Worm (Caenorhabditis elegans) whole organism, young adult: ENCODE measurements around the gene exc-1.

Source experiments
- B0019.2 ChIP-seq: fragments of 200-800 bp; sonication (Bioruptor generic); conservative IDR thresholded peaks from 2 replicates; pipeline ENCODE4 v1.3.6; 2022; ENCODE audit warnings: missing genetic modification reagents, missing genetic modification characterization, missing compliant biosample characterization
- F33H1.4 ChIP-seq: fragments of 200-800 bp; sonication (Bioruptor generic); IDR thresholded peaks from 2 replicates; pipeline ENCODE4 v1.3.6; 2022; ENCODE audit warnings: missing genetic modification reagents, missing genetic modification characterization, missing compliant biosample characterization
- F37B4.10 ChIP-seq: fragments of 200-800 bp; sonication (Bioruptor generic); IDR thresholded peaks from 2 replicates; pipeline ENCODE4 v1.3.6; 2022; ENCODE audit warnings: missing genetic modification characterization, missing compliant biosample characterization
- F52B5.7 ChIP-seq: sonication (generic microtip); optimal IDR thresholded peaks from 2 replicates; lab custom pipeline; 2016; ENCODE audit warnings: mild to moderate bottlenecking, missing genetic modification characterization, missing compliant biosample characterization
- F57C9.4 ChIP-seq: sonication (generic microtip); optimal IDR thresholded peaks from 2 replicates; lab custom pipeline; 2017; ENCODE audit warnings: mild to moderate bottlenecking, missing genetic modification characterization, missing compliant biosample characterization
- Y53G8AR.9 ChIP-seq: fragments of 200-800 bp; sonication (Bioruptor generic); conservative IDR thresholded peaks from 2 replicates; pipeline ENCODE4 v1.3.6; 2022; ENCODE audit warnings: missing genetic modification reagents, missing genetic modification characterization, missing compliant biosample characterization
- Y67H2A.10 ChIP-seq: fragments of 200-800 bp; sonication (Bioruptor generic); conservative IDR thresholded peaks from 2 replicates; pipeline ENCODE4 v1.3.6; 2022; ENCODE audit warnings: missing genetic modification reagents, missing genetic modification characterization, missing compliant biosample characterization
- ZK185.1 ChIP-seq: sonication (generic microtip); optimal IDR thresholded peaks from 2 replicates; lab custom pipeline; 2016; ENCODE audit warnings: mild to moderate bottlenecking, missing genetic modification characterization, missing compliant biosample characterization; ENCODE audit not compliant: poor library complexity, severe bottlenecking
- aptf-3 ChIP-seq: fragments of 200-800 bp; sonication (Bioruptor generic); IDR thresholded peaks from 2 replicates; pipeline ENCODE4 v1.3.6; 2022; ENCODE audit warnings: missing genetic modification characterization, missing compliant biosample characterization
- bed-1 ChIP-seq: fragments of 200-800 bp; sonication (Bioruptor generic); IDR thresholded peaks from 2 replicates; pipeline ENCODE4 v1.3.6; 2022; ENCODE audit warnings: missing genetic modification reagents, missing genetic modification characterization, missing compliant biosample characterization
- cebp-1 ChIP-seq, 2 experiments: fragments of 200-800 bp in 1 of 2; sonication (Bioruptor generic) in 1 of 2; sonication (generic microtip) in 1 of 2; IDR thresholded peaks in 1 of 2; optimal IDR thresholded peaks in 1 of 2; 2 replicates each; pipeline versions ENCODE4 v1.3.6 to Lab custom; 2017 to 2022; ENCODE audit warnings: missing compliant biosample characterization in 2 of 2, missing genetic modification characterization in 2 of 2, mild to moderate bottlenecking in 1 of 2, missing genetic modification reagents in 1 of 2, moderate library complexity in 1 of 2
- ceh-100 ChIP-seq: fragments of 200-800 bp; sonication (Bioruptor generic); IDR thresholded peaks from 2 replicates; pipeline ENCODE4 v1.3.6; 2022; ENCODE audit warnings: missing genetic modification reagents, missing genetic modification characterization, missing compliant biosample characterization
- ceh-27 ChIP-seq: fragments of 200-800 bp; sonication (Bioruptor generic); optimal IDR thresholded peaks from 2 replicates; lab custom pipeline; 2018; ENCODE audit warnings: mild to moderate bottlenecking, missing genetic modification characterization, moderate library complexity, missing compliant biosample characterization
- ceh-58 ChIP-seq: fragments of 200-800 bp; sonication (Bioruptor generic); IDR thresholded peaks from 2 replicates; pipeline ENCODE4 v1.3.6; 2022; ENCODE audit warnings: missing genetic modification characterization, missing compliant biosample characterization
- dox-1 ChIP-seq: fragments of 200-800 bp; sonication (Bioruptor generic); IDR thresholded peaks from 2 replicates; pipeline ENCODE4 v1.3.6; 2022; ENCODE audit warnings: missing genetic modification reagents, missing genetic modification characterization, missing compliant biosample characterization
- dpl-1 ChIP-seq: fragments of 150-350 bp; optimal IDR thresholded peaks from 2 replicates; lab custom pipeline; 2014; ENCODE audit warnings: missing biosample characterization, missing genetic modification reagents, missing genetic modification characterization
- egl-18 ChIP-seq: fragments of 200-800 bp; sonication (Bioruptor generic); IDR thresholded peaks from 2 replicates; pipeline ENCODE4 v1.3.6; 2022; ENCODE audit warnings: missing genetic modification reagents, missing genetic modification characterization, missing compliant biosample characterization
- egrh-3 ChIP-seq: fragments of 200-800 bp; sonication (Bioruptor generic); IDR thresholded peaks from 2 replicates; pipeline ENCODE4 v1.3.6; 2022; ENCODE audit warnings: missing genetic modification reagents, missing genetic modification characterization, missing compliant biosample characterization
- ekl-4 ChIP-seq: fragments of 200-800 bp; sonication (Bioruptor generic); IDR thresholded peaks from 2 replicates; pipeline ENCODE4 v1.3.6; 2022; ENCODE audit warnings: missing genetic modification reagents, missing genetic modification characterization, missing compliant biosample characterization
- lag-1 ChIP-seq: fragments of 200-800 bp; sonication (Bioruptor generic); IDR thresholded peaks from 2 replicates; pipeline ENCODE4 v1.3.6; 2022; ENCODE audit warnings: missing genetic modification reagents, missing genetic modification characterization, missing compliant biosample characterization
- lin-54 ChIP-seq: fragments of 200-800 bp; sonication (Bioruptor generic); optimal IDR thresholded peaks from 2 replicates; lab custom pipeline; 2018; ENCODE audit warnings: mild to moderate bottlenecking, missing genetic modification characterization, missing compliant biosample characterization
- lsl-1 ChIP-seq: fragments of 200-800 bp; sonication (Bioruptor generic); optimal IDR thresholded peaks from 2 replicates; lab custom pipeline; 2018; ENCODE audit warnings: mild to moderate bottlenecking, missing genetic modification characterization, moderate library complexity, missing compliant biosample characterization
- madf-10 ChIP-seq: sonication (generic microtip); optimal IDR thresholded peaks from 2 replicates; lab custom pipeline; 2016; ENCODE audit warnings: mild to moderate bottlenecking, missing genetic modification characterization, missing compliant biosample characterization
- madf-8 ChIP-seq: fragments of 200-800 bp; sonication (Bioruptor generic); conservative IDR thresholded peaks from 2 replicates; pipeline ENCODE4 v1.3.6; 2022; ENCODE audit warnings: missing genetic modification reagents, missing genetic modification characterization, missing compliant biosample characterization
- mcd-1 ChIP-seq: fragments of 200-800 bp; sonication (Bioruptor generic); IDR thresholded peaks from 2 replicates; pipeline ENCODE4 v1.3.6; 2022; ENCODE audit warnings: missing genetic modification reagents, missing genetic modification characterization, missing compliant biosample characterization
- nfya-1 ChIP-seq: sonication (generic microtip); optimal IDR thresholded peaks from 2 replicates; lab custom pipeline; 2017; ENCODE audit warnings: antibody characterized with exemption, missing compliant biosample characterization, missing genetic modification characterization, borderline replicate concordance; ENCODE audit not compliant: insufficient read depth
- nfyb-1 ChIP-seq: fragments of 200-800 bp; sonication (Bioruptor generic); IDR thresholded peaks from 2 replicates; pipeline ENCODE4 v1.3.6; 2022; ENCODE audit warnings: missing genetic modification reagents, missing genetic modification characterization, missing compliant biosample characterization
- nhr-80 ChIP-seq: sonication (generic microtip); optimal IDR thresholded peaks from 2 replicates; lab custom pipeline; 2016; ENCODE audit warnings: missing genetic modification characterization, missing compliant biosample characterization
- nhr-90 ChIP-seq: sonication (generic microtip); optimal IDR thresholded peaks from 2 replicates; lab custom pipeline; 2016; ENCODE audit warnings: missing genotype, mild to moderate bottlenecking, missing genetic modification characterization, missing compliant biosample characterization
- rec-8 ChIP-seq, 2 experiments: sonication (generic microtip); optimal IDR thresholded peaks; 2 replicates each; lab custom pipeline; 2016; ENCODE audit warnings: mild to moderate bottlenecking in 2 of 2, missing genetic modification characterization in 2 of 2, missing genetic modification reagents in 2 of 2, missing genotype in 2 of 2, missing biosample characterization in 1 of 2, missing compliant biosample characterization in 1 of 2, moderate library complexity in 1 of 2
- sdz-38 ChIP-seq: sonication (generic microtip); optimal IDR thresholded peaks from 2 replicates; lab custom pipeline; 2016; ENCODE audit warnings: missing genotype, missing genetic modification characterization, missing compliant biosample characterization
- sea-2 ChIP-seq: fragments of 200-800 bp; sonication (Bioruptor generic); IDR thresholded peaks from 2 replicates; pipeline ENCODE4 v1.3.6; 2022; ENCODE audit warnings: missing genetic modification characterization, missing compliant biosample characterization
- sptf-2 ChIP-seq: fragments of 200-800 bp; sonication (Bioruptor generic); optimal IDR thresholded peaks from 2 replicates; lab custom pipeline; 2018; ENCODE audit warnings: mild to moderate bottlenecking, missing genetic modification characterization, missing compliant biosample characterization
- tbp1 ChIP-seq: fragments of 200-800 bp; sonication (Bioruptor generic); optimal IDR thresholded peaks from 2 replicates; lab custom pipeline; 2018; ENCODE audit warnings: mild to moderate bottlenecking, missing genetic modification characterization, missing compliant biosample characterization
- tbx-9 ChIP-seq: sonication (generic microtip); optimal IDR thresholded peaks from 2 replicates; lab custom pipeline; 2016; ENCODE audit warnings: borderline replicate concordance, missing genetic modification characterization, inconsistent platforms, missing compliant biosample characterization
- unc-130 ChIP-seq: sonication (generic microtip); optimal IDR thresholded peaks from 2 replicates; lab custom pipeline; 2016; ENCODE audit warnings: missing genetic modification reagents, missing genetic modification characterization, missing compliant biosample characterization
- unc-62 ChIP-seq: fragments of 150-350 bp; optimal IDR thresholded peaks from 2 replicates; lab custom pipeline; 2014; ENCODE audit warnings: missing biosample characterization, missing genetic modification reagents, missing genetic modification characterization
- zfh-2 ChIP-seq: fragments of 200-800 bp; sonication (Bioruptor generic); conservative IDR thresholded peaks from 2 replicates; pipeline ENCODE4 v1.3.6; 2022; ENCODE audit warnings: missing genetic modification reagents, missing genetic modification characterization, missing compliant biosample characterization
- zim-3 ChIP-seq: sonication (generic microtip); optimal IDR thresholded peaks from 2 replicates; lab custom pipeline; 2017; ENCODE audit warnings: mild to moderate bottlenecking, missing genetic modification characterization, moderate library complexity, missing compliant biosample characterization
- ztf-26 ChIP-seq: sonication (generic microtip); optimal IDR thresholded peaks from 2 replicates; lab custom pipeline; 2017; ENCODE audit warnings: missing genetic modification characterization, missing compliant biosample characterization

The exc-1 gene

DNA sequence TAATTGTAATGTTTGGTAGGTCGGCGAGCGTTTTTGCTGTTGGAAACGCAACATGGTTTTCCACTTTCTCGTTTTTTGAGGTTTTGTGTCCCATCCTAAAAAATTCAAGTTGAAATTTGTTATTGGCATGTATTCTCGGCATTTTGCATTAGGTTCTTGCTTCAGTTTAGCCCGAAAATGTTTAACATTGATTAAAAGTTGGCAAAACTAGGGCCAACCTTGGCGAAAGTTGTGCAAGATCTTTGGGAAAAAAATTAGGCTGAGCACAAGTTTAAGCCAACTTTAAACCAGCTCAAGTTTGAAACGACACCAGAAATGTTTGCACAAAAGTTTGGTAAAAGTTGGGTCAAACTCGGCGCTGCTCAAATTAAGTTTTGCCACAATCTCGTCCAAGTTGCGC lies at the start of gene exc-1:
exc-1 (minus strand) TSS at position 101 of the 400 bp plus-strand sequence.
- TF ChIP-seq Y67H2A.10 (no peak), F33H1.4 (no peak), sdz-38 (tag; lab: Kevin White, UChicago) (no peak), ceh-58 (GFP tag; lab: Robert Waterston, UW) (no peak), cebp-1 (GFP tag; IDR thresholded peaks at IDR 0.05; lab: Robert Waterston, UW) (no peak), cebp-1 (tag; optimal IDR thresholded peaks at IDR 0.05; lab: Kevin White, UChicago) (no peak), ztf-26 (tag; lab: Kevin White, UChicago) (no peak), sea-2 (no peak), madf-10 (no peak), unc-130 (GFP tag; lab: Kevin White, UChicago) (no peak), sptf-2 (GFP tag; lab: Kevin White, UChicago) (no peak), nhr-80 (tag; lab: Kevin White, UChicago) (no peak), dpl-1 (GFP tag; lab: Kevin White, UChicago) (no peak), tbx-9 (tag; lab: Kevin White, UChicago) (no peak)

DNA sequence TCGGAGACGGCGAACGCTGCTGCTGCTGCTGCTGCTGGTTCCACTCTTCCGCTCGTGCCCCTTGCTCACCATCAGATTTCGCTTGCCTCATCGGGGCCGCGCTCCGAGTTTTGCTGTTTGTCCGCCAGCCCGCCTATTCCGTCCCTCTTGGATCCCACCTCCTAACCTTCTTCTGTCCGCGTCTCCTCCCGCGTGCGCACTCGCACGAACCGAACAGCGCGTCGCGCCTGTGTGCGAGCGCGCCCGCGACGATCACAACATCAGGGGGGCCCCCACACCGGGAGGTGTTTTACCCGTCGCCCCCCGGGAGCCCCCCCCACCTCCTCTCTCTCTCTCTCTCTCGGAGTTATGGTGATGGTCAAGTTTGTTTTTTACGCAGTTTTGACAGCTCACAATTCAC lies 38.6 kb upstream of the exc-1 start:
- TF ChIP-seq lag-1 (GFP tag; lab: Robert Waterston, UW) (no peak), aptf-3 (GFP tag; lab: Robert Waterston, UW) (peak; percentile 51; the same call in 1 of the 2 replicates), F37B4.10 (GFP tag; lab: Robert Waterston, UW) (0 out of 2 replicates have a peak, but pooled peaks have one; percentile 60), Y53G8AR.9 (GFP tag; lab: Robert Waterston, UW) (no peak), dox-1 (GFP tag; lab: Robert Waterston, UW) (peak; percentile 34; the same call in 1 of the 2 replicates), F52B5.7 (tag; lab: Kevin White, UChicago) (peak; percentile 2), madf-8 (no peak), zim-3 (no peak), mcd-1 (GFP tag; lab: Robert Waterston, UW) (0 out of 2 replicates have a peak, but pooled peaks have one; percentile 37), nfyb-1 (0 out of 2 replicates have a peak, but pooled peaks have one; percentile 31), ekl-4 (GFP tag; lab: Robert Waterston, UW) (no peak), egrh-3 (peak; percentile 97), zfh-2 (GFP tag; lab: Robert Waterston, UW) (peak; percentile 97)

DNA sequence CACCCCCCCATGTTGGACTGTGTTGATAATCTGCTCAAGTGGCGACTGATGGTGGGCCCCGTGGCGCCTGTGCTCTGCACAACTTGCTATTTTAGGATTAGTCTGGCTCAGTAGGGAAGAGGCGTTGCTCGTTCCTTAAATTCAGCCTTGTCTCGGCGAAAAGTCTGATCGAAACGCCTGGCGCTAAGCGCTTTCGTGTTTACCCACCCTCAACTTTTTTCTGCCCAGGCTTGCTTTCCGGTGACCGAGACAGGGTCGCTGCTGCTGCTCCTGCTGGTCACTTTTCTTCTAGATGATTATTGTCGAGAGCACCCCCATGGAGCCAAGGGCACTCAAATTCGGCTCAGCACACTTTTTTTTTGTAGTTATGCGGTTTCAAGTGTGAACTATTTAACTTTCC lies 37.3 kb upstream of the exc-1 start:
- TF ChIP-seq zfh-2 (GFP tag; lab: Robert Waterston, UW) (peak; percentile 53), B0019.2 (GFP tag; lab: Robert Waterston, UW) (no peak)

DNA sequence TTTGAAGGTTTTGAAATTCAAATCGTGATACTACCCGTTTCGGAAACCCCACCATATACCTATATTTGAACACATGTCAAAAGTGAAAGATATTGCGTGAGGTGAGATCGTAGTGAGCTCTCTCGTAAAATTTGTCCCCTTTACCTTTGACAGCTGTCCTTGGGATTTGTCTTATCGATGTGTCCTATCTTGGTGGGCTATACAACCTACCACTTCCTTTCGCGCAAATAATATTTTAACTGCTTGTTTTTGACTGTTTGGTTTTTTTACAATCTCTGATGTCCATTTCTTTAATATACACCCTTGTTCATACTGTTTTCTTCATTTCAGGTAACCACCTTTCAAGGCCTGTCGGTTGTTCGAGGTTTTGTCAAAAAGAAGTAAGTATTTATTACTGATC lies 32.5 kb upstream of the exc-1 start, which contains the start of gene eat-20:
eat-20 (plus strand) TSS at position 331 of the 400 bp plus-strand sequence.
- TF ChIP-seq B0019.2 (GFP tag; lab: Robert Waterston, UW) (no peak), ceh-100 (no peak), unc-130 (GFP tag; lab: Kevin White, UChicago) (no peak), nhr-90 (tag; lab: Kevin White, UChicago) (no peak), egl-18 (GFP tag; lab: Robert Waterston, UW) (no peak), mcd-1 (GFP tag; lab: Robert Waterston, UW) (no peak), lsl-1 (GFP tag; lab: Kevin White, UChicago) (no peak), F52B5.7 (tag; lab: Kevin White, UChicago) (no peak), ceh-27 (GFP tag; lab: Kevin White, UChicago) (no peak), Y53G8AR.9 (GFP tag; lab: Robert Waterston, UW) (no peak), rec-8 (tag; optimal IDR thresholded peaks at IDR 0.05; lab: Kevin White, UChicago) (no peak), F57C9.4 (no peak), ceh-58 (GFP tag; lab: Robert Waterston, UW) (no peak), lin-54 (GFP tag; lab: Kevin White, UChicago) (no peak), bed-1 (no peak), ZK185.1 (no peak), nfya-1 (tag; lab: Kevin White, UChicago) (no peak), unc-62 (GFP tag; lab: Kevin White, UChicago) (no peak), tbp1 (no peak)
